Fruit fly (Drosophila melanogaster) whole organism, embryonic: ENCODE results near the gene Tollo.

ENCODE experiments used
- Adf1 ChIP-seq: fragments of 200-800 bp; sonication (Bioruptor generic); IDR thresholded peaks from 2 replicates; pipeline ENCODE4 v1.3.6; 2022; ENCODE audit warnings: missing biosample characterization, missing genetic modification characterization
- Asciz ChIP-seq: fragments of 200-800 bp; sonication (Bioruptor generic); optimal IDR thresholded peaks from 2 replicates; lab custom pipeline; 2017; ENCODE audit warnings: missing biosample characterization, mild to moderate bottlenecking, missing genetic modification characterization, missing genetic modification reagents
- Atf6 ChIP-seq: fragments of 200-800 bp; sonication (Bioruptor generic); IDR thresholded peaks from 2 replicates; pipeline ENCODE4 v1.3.6; 2022; ENCODE audit warnings: missing biosample characterization, missing genetic modification characterization
- CG12769 ChIP-seq: fragments of 200-800 bp; sonication (Bioruptor generic); optimal IDR thresholded peaks from 2 replicates; lab custom pipeline; 2019; ENCODE audit warnings: missing biosample characterization, mild to moderate bottlenecking, missing genetic modification characterization, moderate library complexity
- CG13775 ChIP-seq: fragments of 200-800 bp; sonication (Bioruptor generic); optimal IDR thresholded peaks from 3 replicates; lab custom pipeline; 2017; ENCODE audit warnings: missing biosample characterization, mild to moderate bottlenecking, missing genetic modification characterization
- CG17385 ChIP-seq: fragments of 200-800 bp; sonication (Bioruptor generic); optimal IDR thresholded peaks from 3 replicates; lab custom pipeline; 2018; ENCODE audit warnings: missing biosample characterization, mild to moderate bottlenecking, missing genetic modification characterization
- CG17912 ChIP-seq: fragments of 200-800 bp; sonication (Bioruptor generic); optimal IDR thresholded peaks from 2 replicates; lab custom pipeline; 2018; ENCODE audit warnings: missing biosample characterization, mild to moderate bottlenecking, missing genetic modification characterization
- CG2116 ChIP-seq: fragments of 200-800 bp; sonication (Bioruptor generic); optimal IDR thresholded peaks from 3 replicates; lab custom pipeline; 2018; ENCODE audit warnings: missing biosample characterization, mild to moderate bottlenecking, missing genetic modification characterization
- CG30403 ChIP-seq: fragments of 200-800 bp; sonication (Bioruptor generic); optimal IDR thresholded peaks from 3 replicates; lab custom pipeline; 2016; ENCODE audit warnings: missing biosample characterization, missing genetic modification characterization
- CG3847 ChIP-seq: fragments of 200-800 bp; sonication (Bioruptor generic); IDR thresholded peaks from 2 replicates; pipeline ENCODE4 v1.3.6; 2022; ENCODE audit warnings: missing biosample characterization, missing genetic modification characterization
- CG4707 ChIP-seq: fragments of 200-800 bp; sonication (Bioruptor generic); optimal IDR thresholded peaks from 2 replicates; lab custom pipeline; 2018; ENCODE audit warnings: missing biosample characterization, mild to moderate bottlenecking, missing genetic modification characterization, moderate library complexity
- CG4730 ChIP-seq: fragments of 200-800 bp; sonication (Bioruptor generic); IDR thresholded peaks from 2 replicates; pipeline ENCODE4 v1.3.6; 2022; ENCODE audit warnings: missing biosample characterization, missing genetic modification characterization
- CG5953 ChIP-seq: fragments of 200-800 bp; sonication (Bioruptor generic); IDR thresholded peaks from 2 replicates; pipeline ENCODE4 v1.3.6; 2022; ENCODE audit warnings: missing biosample characterization, missing genetic modification characterization
- CHES-1-like ChIP-seq: fragments of 200-800 bp; sonication (Bioruptor generic); optimal IDR thresholded peaks from 2 replicates; lab custom pipeline; 2016; ENCODE audit warnings: missing biosample characterization, missing genetic modification characterization
- D19A ChIP-seq: fragments of 200-800 bp; optimal IDR thresholded peaks from 3 replicates; lab custom pipeline; 2019; ENCODE audit warnings: missing biosample characterization, mild to moderate bottlenecking, missing genetic modification characterization, moderate library complexity
- Deaf1 ChIP-seq: fragments of 200-800 bp; optimal IDR thresholded peaks from 3 replicates; lab custom pipeline; 2019; ENCODE audit warnings: missing biosample characterization, mild to moderate bottlenecking, missing genetic modification characterization, moderate library complexity
- Ets65A ChIP-seq: fragments of 200-800 bp; sonication (Bioruptor generic); peaks from one replicate; lab custom pipeline; 2016; ENCODE audit warnings: missing biosample characterization, missing genetic modification characterization
- Med ChIP-seq: fragments of 200-800 bp; sonication (Bioruptor generic); peaks from one replicate; lab custom pipeline; 2016; ENCODE audit warnings: missing biosample characterization, missing genetic modification characterization, mild to moderate bottlenecking, inconsistent platforms, moderate library complexity
- Usf ChIP-seq: fragments of 200-800 bp; sonication (Bioruptor generic); optimal IDR thresholded peaks from 2 replicates; lab custom pipeline; 2017; ENCODE audit warnings: missing genotype, missing biosample characterization, missing genetic modification characterization
- abd-A ChIP-seq: fragments of 200-800 bp; sonication (Bioruptor generic); optimal IDR thresholded peaks from 3 replicates; lab custom pipeline; 2019; ENCODE audit warnings: missing biosample characterization, mild to moderate bottlenecking, missing genetic modification characterization, moderate library complexity
- bcd ChIP-seq: fragments of 200-800 bp; sonication (Bioruptor generic); optimal IDR thresholded peaks from 2 replicates; lab custom pipeline; 2017; ENCODE audit warnings: missing biosample characterization, mild to moderate bottlenecking, missing genetic modification characterization
- br ChIP-seq: fragments of >200 bp; optimal IDR thresholded peaks from 2 replicates; lab custom pipeline; 2017
- bsh ChIP-seq, 2 experiments: fragments of 200-800 bp; sonication (Bioruptor generic); optimal IDR thresholded peaks; 2 replicates each; lab custom pipeline; 2017 to 2018; ENCODE audit warnings: mild to moderate bottlenecking in 2 of 2, missing biosample characterization in 2 of 2, missing genetic modification characterization in 2 of 2, moderate library complexity in 1 of 2
- chinmo ChIP-seq: fragments of 200-800 bp; sonication (Bioruptor generic); IDR thresholded peaks from 4 replicates; pipeline ENCODE4 v1.3.6; 2022; ENCODE audit warnings: missing biosample characterization, missing genetic modification characterization; ENCODE audit not compliant: partially characterized antibody
- ci ChIP-seq: fragments of 200-800 bp; sonication (Bioruptor generic); IDR thresholded peaks from 3 replicates; pipeline ENCODE4 v1.3.6; 2022; ENCODE audit warnings: missing biosample characterization, missing genetic modification characterization
- cwo ChIP-seq: fragments of 200-800 bp; sonication (Bioruptor generic); optimal IDR thresholded peaks from 3 replicates; lab custom pipeline; 2017; ENCODE audit warnings: missing biosample characterization, missing genetic modification characterization, mild to moderate bottlenecking, moderate library complexity, missing genetic modification reagents
- dmrt11E ChIP-seq: fragments of 200-800 bp; sonication (Bioruptor generic); optimal IDR thresholded peaks from 3 replicates; lab custom pipeline; 2018; ENCODE audit warnings: missing biosample characterization, mild to moderate bottlenecking, missing genetic modification characterization, moderate library complexity
- dysf ChIP-seq: fragments of 200-800 bp; sonication (Bioruptor generic); IDR thresholded peaks from 3 replicates; pipeline ENCODE4 v1.3.6; 2022; ENCODE audit warnings: missing biosample characterization, missing genetic modification characterization
- grn ChIP-seq: fragments of 200-800 bp; sonication (Bioruptor generic); optimal IDR thresholded peaks from 3 replicates; lab custom pipeline; 2017; ENCODE audit warnings: missing biosample characterization, missing genetic modification characterization
- inv ChIP-seq: fragments of 200-800 bp; sonication (Bioruptor generic); IDR thresholded peaks from 2 replicates; pipeline ENCODE4 v1.3.6; 2022; ENCODE audit warnings: missing biosample characterization, missing genetic modification characterization; ENCODE audit not compliant: partially characterized antibody
- rib ChIP-seq: fragments of 200-800 bp; sonication (Bioruptor generic); IDR thresholded peaks from 2 replicates; pipeline ENCODE4 v1.3.6; 2022; ENCODE audit warnings: missing biosample characterization, missing genetic modification characterization
- sd ChIP-seq: fragments of 200-800 bp; sonication (Bioruptor generic); optimal IDR thresholded peaks from 3 replicates; lab custom pipeline; 2018; ENCODE audit warnings: missing biosample characterization, mild to moderate bottlenecking, missing genetic modification characterization, moderate library complexity
- slp2 ChIP-seq: fragments of 200-800 bp; sonication (Bioruptor generic); optimal IDR thresholded peaks from 2 replicates; lab custom pipeline; 2016; ENCODE audit warnings: missing biosample characterization, missing genetic modification characterization
- sr ChIP-seq: fragments of 200-800 bp; sonication (Bioruptor generic); IDR thresholded peaks from 3 replicates; pipeline ENCODE4 v1.3.6; 2022; ENCODE audit warnings: missing biosample characterization, missing genetic modification characterization
- vvl ChIP-seq: fragments of 200-800 bp; sonication (Bioruptor generic); IDR thresholded peaks from 2 replicates; pipeline ENCODE4 v1.3.6; 2022; ENCODE audit warnings: missing biosample characterization, missing genetic modification characterization
- z ChIP-seq: fragments of 200-800 bp; sonication (Bioruptor generic); IDR thresholded peaks from 3 replicates; pipeline ENCODE4 v1.3.6; 2022; ENCODE audit warnings: missing biosample characterization, missing genetic modification characterization

Gene Tollo

dm6 chr3L:15243484-15243883, 8.1 kb downstream of the Tollo start:
- no peak for TF ChIP-seq inv
- no peak for TF ChIP-seq cwo (GFP tag; lab: Kevin White, UChicago)
- TF ChIP-seq CG30403: no peak
- TF ChIP-seq Asciz (GFP tag; lab: Kevin White, UChicago): no peak
- no peak for TF ChIP-seq rib (GFP tag; lab: Robert Waterston, UW)
- no peak for TF ChIP-seq CG2116 (GFP tag; lab: Kevin White, UChicago)
- TF ChIP-seq Atf6 (GFP tag; lab: Robert Waterston, UW): no peak
- TF ChIP-seq CG4707 (GFP tag; lab: Kevin White, UChicago): no peak
- TF ChIP-seq vvl (GFP tag; lab: Robert Waterston, UW): peak; percentile 48; the same call in 1 of the 2 replicates
- TF ChIP-seq CG17912 (GFP tag; lab: Kevin White, UChicago): no peak
- TF ChIP-seq bcd (GFP tag; lab: Kevin White, UChicago): no peak
- TF ChIP-seq dmrt11E (tag; lab: Kevin White, UChicago): no peak
- TF ChIP-seq CG5953 (GFP tag; lab: Robert Waterston, UW): no peak
- TF ChIP-seq Usf (GFP tag; lab: Kevin White, UChicago): no peak
- TF ChIP-seq sr (GFP tag; lab: Robert Waterston, UW): 0 out of 3 replicates have a peak, but pooled peaks have one; percentile 36
- TF ChIP-seq Med (GFP tag; lab: Kevin White, UChicago): peak; percentile 55
- TF ChIP-seq abd-A: peak; percentile 37
- TF ChIP-seq CG4730 (GFP tag; lab: Robert Waterston, UW): no peak
- TF ChIP-seq Ets65A (GFP tag; lab: Kevin White, UChicago): peak; percentile 88
- no peak for TF ChIP-seq bsh (GFP tag; optimal IDR thresholded peaks at IDR 0.05; lab: Kevin White, UChicago)
- peak; percentile 46 for TF ChIP-seq sd (tag; lab: Kevin White, UChicago)
- TF ChIP-seq Adf1: no peak
- 0 out of 4 replicates have a peak, but pooled peaks have one; percentile 55 for TF ChIP-seq chinmo
- peak; percentile 51 for TF ChIP-seq CG12769 (tag; lab: Kevin White, UChicago)

- TF ChIP-seq Med (GFP tag; lab: Kevin White, UChicago): peak; percentile 36
- peak; percentile 67 for TF ChIP-seq D19A
- no peak for TF ChIP-seq CG17385 (GFP tag; lab: Kevin White, UChicago)
Measured at dm6 chr3L:15245698-15246097, 10.3 kb downstream of the Tollo start.

DNA sequence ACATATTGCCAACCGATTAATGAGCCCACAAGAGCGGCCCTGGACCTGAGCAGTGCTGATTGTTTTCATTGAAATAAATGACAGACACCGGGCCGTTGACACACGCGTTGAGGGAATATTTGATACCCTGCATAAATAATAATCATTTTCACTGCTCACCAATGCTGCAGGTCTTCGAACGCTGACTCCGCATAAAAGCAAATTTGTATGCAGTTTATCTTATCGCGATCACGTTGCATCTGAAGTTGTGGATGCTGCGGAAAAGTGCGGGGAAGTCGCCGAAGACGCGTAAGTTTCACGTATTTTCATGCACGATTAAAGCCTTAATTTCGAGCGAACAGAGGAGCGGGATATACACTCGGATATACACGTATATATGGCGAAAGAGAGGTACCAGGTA, 10.9 kb downstream of the Tollo start:
- TF ChIP-seq z (GFP tag; lab: Robert Waterston, UW) (0 out of 3 replicates have a peak, but pooled peaks have one; percentile 31), CG3847 (GFP tag; lab: Robert Waterston, UW) (no peak), grn (peak; percentile 21)
- TF ChIP-seq, all 482 proteins: peak for 2

- TF ChIP-seq slp2 (GFP tag; lab: Kevin White, UChicago): no peak
- TF ChIP-seq CHES-1-like: no peak
- TF ChIP-seq CG13775 (GFP tag; lab: Kevin White, UChicago): no peak
- 0 out of 3 replicates have a peak, but pooled peaks have one; percentile 26 for TF ChIP-seq dysf (GFP tag; lab: Robert Waterston, UW)
- peak; percentile 3 for TF ChIP-seq Deaf1
- no peak for TF ChIP-seq br
- TF ChIP-seq ci (GFP tag; lab: Robert Waterston, UW): no peak
- TF ChIP-seq Med (GFP tag; lab: Kevin White, UChicago): peak; percentile 64
- TF ChIP-seq, all 482 proteins: peak for 3
Measured at dm6 chr3L:15247450-15247849, 12.0 kb downstream of the Tollo start.
